Worm (Caenorhabditis elegans): ENCODE results near the gene srr-1.

DNA sequence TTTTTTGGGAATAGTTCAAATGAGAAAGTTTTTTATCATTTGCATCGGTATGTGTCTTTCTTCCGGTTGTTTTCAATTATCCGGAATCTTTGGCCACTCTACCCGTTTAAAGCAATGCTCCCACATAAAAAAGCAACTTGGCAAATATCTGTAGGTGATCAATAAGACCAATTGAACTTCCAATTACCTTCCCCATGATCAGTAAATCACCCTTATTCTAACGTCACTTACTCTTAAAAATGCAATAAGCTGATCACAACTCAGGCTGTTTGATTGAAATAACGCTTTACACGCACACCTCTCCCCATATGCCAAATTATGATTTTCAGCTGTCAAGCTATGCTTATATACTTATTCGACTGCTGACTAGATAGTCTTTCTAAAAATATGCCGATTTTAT, 42.1 kb upstream of the srr-1 start, which contains the start of gene C34B4.5:
- TF ChIP-seq scrt-1 (GFP tag; IDR thresholded peaks at IDR 0.05) = no peak
- TF ChIP-seq aly-1 (tag; optimal IDR thresholded peaks at IDR 0.05) = no peak
- TF ChIP-seq ama-1 (optimal IDR thresholded peaks at IDR 0.05) = no peak
- no peak for TF ChIP-seq B0310.2 (tag; optimal IDR thresholded peaks at IDR 0.05)
- no peak for TF ChIP-seq ceh-13 (GFP tag; optimal IDR thresholded peaks at IDR 0.05)
- TF ChIP-seq ets-7 (tag; optimal IDR thresholded peaks at IDR 0.05) = no peak
- TF ChIP-seq hmbx-1 (tag; optimal IDR thresholded peaks at IDR 0.05) = no peak
- no peak for TF ChIP-seq tbx-37 (GFP tag; conservative IDR thresholded peaks at IDR 0.05)
- TF ChIP-seq pes-1 (GFP tag; IDR thresholded peaks at IDR 0.05) = no peak
- no peak for TF ChIP-seq tra-4 (tag; optimal IDR thresholded peaks at IDR 0.05)
- TF ChIP-seq hnd-1 (tag; optimal IDR thresholded peaks at IDR 0.05) = no peak
- no peak for TF ChIP-seq ceh-36 (tag; optimal IDR thresholded peaks at IDR 0.05)

Measured in whole organism, early embryonic.